Worm (Caenorhabditis elegans): ENCODE measurements around the gene Y73B6BL.288.

Y73B6BL.288 gene

DNA sequence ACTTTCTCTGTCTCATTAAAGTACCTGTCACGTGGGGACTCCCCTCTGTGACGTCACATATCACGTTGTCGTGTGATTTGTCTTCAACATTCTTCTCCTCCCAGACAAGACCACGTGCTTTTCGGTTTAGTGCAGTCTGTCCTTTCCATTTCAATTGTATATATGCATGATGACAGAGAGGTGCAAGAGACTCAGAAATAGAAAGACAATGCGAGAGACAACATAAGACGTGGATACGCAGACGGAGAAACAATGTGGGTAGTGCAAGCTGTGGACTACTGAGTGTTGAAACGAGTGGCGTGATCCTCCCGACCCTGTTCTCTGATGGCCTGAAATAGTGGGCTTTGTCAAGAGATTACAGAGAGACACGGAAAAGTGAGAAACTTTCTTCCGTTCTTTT lies 5.6 kb downstream of the Y73B6BL.288 start:
- TF ChIP-seq Y55F3AM.14 (GFP tag; optimal IDR thresholded peaks at IDR 0.05) (peak; percentile 91), nhr-129 (tag; optimal IDR thresholded peaks at IDR 0.05) (peak; percentile 98), elt-3 (tag; optimal IDR thresholded peaks at IDR 0.05) (no peak), skn-1 (tag; optimal IDR thresholded peaks at IDR 0.05) (peak; percentile 53), ZK546.5 (tag; optimal IDR thresholded peaks at IDR 0.05) (peak; percentile 22), ztf-11 (tag; optimal IDR thresholded peaks at IDR 0.05) (no peak), ztf-4 (tag; optimal IDR thresholded peaks at IDR 0.05) (peak; percentile 96), peb-1 (tag; optimal IDR thresholded peaks at IDR 0.05) (no peak), mbf-1 (tag; optimal IDR thresholded peaks at IDR 0.05) (no peak), elt-1 (tag; optimal IDR thresholded peaks at IDR 0.05) (peak; percentile 28), dmd-4 (tag; optimal IDR thresholded peaks at IDR 0.05) (no peak), F13H6.1 (tag; optimal IDR thresholded peaks at IDR 0.05) (peak; percentile 97), mab-5 (tag; optimal IDR thresholded peaks at IDR 0.05) (peak; percentile 81), crh-2 (tag; optimal IDR thresholded peaks at IDR 0.05) (peak; percentile 96), nhr-11 (tag; optimal IDR thresholded peaks at IDR 0.05) (no peak), unc-62 (GFP tag; optimal IDR thresholded peaks at IDR 0.05) (peak; percentile 88), unc-39 (tag; optimal IDR thresholded peaks at IDR 0.05) (no peak), snpc-4 (tag; optimal IDR thresholded peaks at IDR 0.05) (peak; percentile 57), lin-11 (tag; optimal IDR thresholded peaks at IDR 0.05) (peak; percentile 62), ceh-82 (tag; optimal IDR thresholded peaks at IDR 0.05) (peak; percentile 45), R02D3.7 (tag; optimal IDR thresholded peaks at IDR 0.05) (peak; percentile 27), nhr-12 (tag; optimal IDR thresholded peaks at IDR 0.05) (no peak), lin-13 (GFP tag; optimal IDR thresholded peaks at IDR 0.05) (peak; percentile 70), aly-2 (tag; optimal IDR thresholded peaks at IDR 0.05) (no peak), unc-55 (GFP tag; optimal IDR thresholded peaks at IDR 0.05) (peak; percentile 80), C34F6.9 (tag; optimal IDR thresholded peaks at IDR 0.05) (peak; percentile 99), sma-3 (GFP tag; optimal IDR thresholded peaks at IDR 0.05) (peak; percentile 97), nhr-10 (tag; optimal IDR thresholded peaks at IDR 0.05) (peak; percentile 74), sem-4 (tag; optimal IDR thresholded peaks at IDR 0.05) (peak; percentile 98), mdl-1 (tag; optimal IDR thresholded peaks at IDR 0.05) (peak; percentile 98 to 99), zag-1 (tag; optimal IDR thresholded peaks at IDR 0.05) (peak; percentile 41), egl-27 (tag; optimal IDR thresholded peaks at IDR 0.05) (peak; percentile 87), alr-1 (tag; optimal IDR thresholded peaks at IDR 0.05) (no peak), nhr-25 (tag; optimal IDR thresholded peaks at IDR 0.05) (peak; percentile 99), nhr-21 (tag; optimal IDR thresholded peaks at IDR 0.05) (peak; percentile 98), lin-39 (tag; optimal IDR thresholded peaks at IDR 0.05) (no peak), nhr-77 (tag; optimal IDR thresholded peaks at IDR 0.05) (no peak), nhr-6 (tag; optimal IDR thresholded peaks at IDR 0.05) (peak; percentile 95), ceh-16 (tag; optimal IDR thresholded peaks at IDR 0.05) (peak; percentile 77), nhr-237 (tag; optimal IDR thresholded peaks at IDR 0.05) (no peak), fos-1 (tag; optimal IDR thresholded peaks at IDR 0.05) (peak; percentile 87), lsy-2 (tag; optimal IDR thresholded peaks at IDR 0.05) (peak; percentile 64 to 95), ama-1 (optimal IDR thresholded peaks at IDR 0.05) (peak; percentile 23), sma-9 (GFP tag; optimal IDR thresholded peaks at IDR 0.05) (peak; percentile 100), sma-9 (tag; optimal IDR thresholded peaks at IDR 0.05) (peak; percentile 79), gmeb-1 (tag; optimal IDR thresholded peaks at IDR 0.05) (peak; percentile 89), ztf-1 (GFP tag; conservative IDR thresholded peaks at IDR 0.05) (no peak), blmp-1 (tag; optimal IDR thresholded peaks at IDR 0.05; ENCODE audit: insufficient read depth) (peak; percentile 98), nhr-23 (tag; optimal IDR thresholded peaks at IDR 0.05) (no peak)
